Worm (Caenorhabditis elegans): ENCODE results near the gene unc-22.

Gene unc-22

ce11 chrIV:11923074-11923473, 87.7 kb downstream of the unc-22 start, which contains the start of gene srlf-31:
Gene srlf-31 (minus strand): TSS chrIV:11923174.
- TF ChIP-seq snpc-4 (tag; optimal IDR thresholded peaks at IDR 0.05) (no peak), ceh-82 (tag; optimal IDR thresholded peaks at IDR 0.05) (no peak), sea-2 (GFP tag; optimal IDR thresholded peaks at IDR 0.05) (no peak), R02D3.7 (tag; optimal IDR thresholded peaks at IDR 0.05) (no peak), fkh-10 (GFP tag; optimal IDR thresholded peaks at IDR 0.05) (no peak), nhr-43 (tag; optimal IDR thresholded peaks at IDR 0.05; ENCODE audit: poor library complexity, severe bottlenecking) (no peak), daf-12 (tag; optimal IDR thresholded peaks at IDR 0.05) (no peak), ceh-16 (tag; optimal IDR thresholded peaks at IDR 0.05) (no peak), lin-15B (tag; optimal IDR thresholded peaks at IDR 0.05) (no peak), jun-1 (tag; optimal IDR thresholded peaks at IDR 0.05) (no peak), nhr-77 (tag; optimal IDR thresholded peaks at IDR 0.05) (no peak), hmg-11 (tag; optimal IDR thresholded peaks at IDR 0.05) (no peak), ama-1 (optimal IDR thresholded peaks at IDR 0.05) (no peak), nhr-28 (tag; optimal IDR thresholded peaks at IDR 0.05) (no peak), nhr-76 (tag; optimal IDR thresholded peaks at IDR 0.05) (no peak), nhr-25 (tag; optimal IDR thresholded peaks at IDR 0.05) (no peak), egl-5 (tag; optimal IDR thresholded peaks at IDR 0.05) (no peak), elt-1 (tag; optimal IDR thresholded peaks at IDR 0.05) (no peak)
